Worm (Caenorhabditis elegans) whole organism, L4 larva: ENCODE measurements around the gene hpo-12.

Experiments used
- F10B5.3 ChIP-seq: sonication (generic microtip); optimal IDR thresholded peaks from 2 replicates; lab custom pipeline; 2016; ENCODE audit warnings: mild to moderate bottlenecking, missing genetic modification characterization, missing compliant biosample characterization
- F26F4.8 ChIP-seq: fragments of 200-800 bp; sonication (Bioruptor generic); conservative IDR thresholded peaks from 2 replicates; pipeline ENCODE4 v1.3.6; 2022; ENCODE audit warnings: missing genetic modification characterization, missing compliant biosample characterization
- F37D6.2 ChIP-seq: sonication (generic microtip); optimal IDR thresholded peaks from 2 replicates; lab custom pipeline; 2016; ENCODE audit warnings: mild to moderate bottlenecking, missing genetic modification characterization, missing compliant biosample characterization
- R02D3.7 ChIP-seq: fragments of 150-350 bp; sonication (generic microtip); optimal IDR thresholded peaks from 3 replicates; lab custom pipeline; 2014; ENCODE audit warnings: missing biosample characterization, missing genetic modification characterization
- T26A8.4 ChIP-seq: fragments of 200-800 bp; sonication (Bioruptor generic); IDR thresholded peaks from 2 replicates; pipeline ENCODE4 v1.3.6; 2022; ENCODE audit warnings: missing genetic modification characterization, missing compliant biosample characterization
- Y48G9A.11 ChIP-seq: fragments of 200-800 bp; sonication (Bioruptor generic); IDR thresholded peaks from 2 replicates; pipeline ENCODE4 v1.3.6; 2022; ENCODE audit warnings: missing genetic modification reagents, missing genetic modification characterization, missing compliant biosample characterization
- ZK337.2 ChIP-seq: fragments of 200-800 bp; sonication (Bioruptor generic); IDR thresholded peaks from 2 replicates; pipeline ENCODE4 v1.3.6; 2022; ENCODE audit warnings: missing genetic modification reagents, missing genetic modification characterization, missing compliant biosample characterization
- ama-1 ChIP-seq: fragments of 150-350 bp; optimal IDR thresholded peaks from 2 replicates; lab custom pipeline; 2014; ENCODE audit warnings: inconsistent platforms, mixed read lengths
- arid-1 ChIP-seq: fragments of 200-800 bp; sonication (Bioruptor generic); conservative IDR thresholded peaks from 2 replicates; pipeline ENCODE4 v1.3.6; 2022; ENCODE audit warnings: missing genetic modification reagents, missing genetic modification characterization, missing compliant biosample characterization
- ceh-32 ChIP-seq: sonication (generic microtip); optimal IDR thresholded peaks from 2 replicates; lab custom pipeline; 2016; ENCODE audit warnings: mild to moderate bottlenecking, missing genetic modification characterization, missing compliant biosample characterization; ENCODE audit not compliant: poor library complexity
- ceh-82 ChIP-seq: sonication (generic microtip); optimal IDR thresholded peaks from 2 replicates; lab custom pipeline; 2017; ENCODE audit warnings: missing biosample characterization, missing genetic modification characterization
- ces-1 ChIP-seq: fragments of 150-350 bp; sonication (generic microtip); optimal IDR thresholded peaks from 4 replicates; lab custom pipeline; 2014; ENCODE audit warnings: missing biosample characterization, missing genetic modification reagents, missing genetic modification characterization
- daf-8 ChIP-seq: fragments of 200-800 bp; sonication (Bioruptor generic); IDR thresholded peaks from 2 replicates; pipeline ENCODE4 v1.3.6; 2022; ENCODE audit warnings: missing genetic modification characterization, missing compliant biosample characterization
- dpl-1 ChIP-seq: fragments of 150-350 bp; optimal IDR thresholded peaks from 2 replicates; lab custom pipeline; 2014; ENCODE audit warnings: missing biosample characterization, missing genetic modification reagents, missing genetic modification characterization
- dve-1 ChIP-seq: sonication (generic microtip); optimal IDR thresholded peaks from 2 replicates; lab custom pipeline; 2017; ENCODE audit warnings: antibody characterized with exemption, mild to moderate bottlenecking, missing genetic modification characterization, missing compliant biosample characterization; ENCODE audit not compliant: insufficient read depth
- egl-27 ChIP-seq: sonication (generic microtip); optimal IDR thresholded peaks from 3 replicates; lab custom pipeline; 2017; ENCODE audit warnings: missing biosample characterization, missing genetic modification reagents, missing genetic modification characterization
- hmg-1.1 ChIP-seq: fragments of 200-800 bp; sonication (Bioruptor generic); IDR thresholded peaks from 2 replicates; pipeline ENCODE4 v1.3.6; 2022; ENCODE audit warnings: missing genetic modification reagents, missing genetic modification characterization, missing compliant biosample characterization
- jun-1 ChIP-seq: fragments of 150-350 bp; optimal IDR thresholded peaks from 2 replicates; lab custom pipeline; 2014; ENCODE audit warnings: missing biosample characterization, missing genetic modification reagents, missing genetic modification characterization
- lin-13 ChIP-seq: fragments of 150-350 bp; optimal IDR thresholded peaks from 2 replicates; lab custom pipeline; 2014; ENCODE audit warnings: missing biosample characterization, missing genetic modification reagents, missing genetic modification characterization
- lin-15B ChIP-seq: fragments of 150-350 bp; sonication (generic microtip); optimal IDR thresholded peaks from 3 replicates; lab custom pipeline; 2014; ENCODE audit warnings: missing biosample characterization, missing genetic modification characterization
- lir-3 ChIP-seq: sonication (generic microtip); optimal IDR thresholded peaks from 2 replicates; lab custom pipeline; 2016; ENCODE audit warnings: mild to moderate bottlenecking, missing genetic modification characterization, missing compliant biosample characterization
- lsy-2 ChIP-seq, 2 experiments: fragments of 150-350 bp in 1 of 2; sonication (generic microtip) in 1 of 2; optimal IDR thresholded peaks; 2 replicates each; lab custom pipeline; 2014 to 2017; ENCODE audit warnings: missing biosample characterization in 2 of 2, missing genetic modification characterization in 2 of 2
- mes-2 ChIP-seq: sonication (generic microtip); optimal IDR thresholded peaks from 2 replicates; lab custom pipeline; 2016; ENCODE audit warnings: missing genotype, mild to moderate bottlenecking, missing genetic modification characterization, missing compliant biosample characterization; ENCODE audit not compliant: poor library complexity, severe bottlenecking
- mxl-2 ChIP-seq: fragments of 200-800 bp; sonication (Bioruptor generic); conservative IDR thresholded peaks from 2 replicates; pipeline ENCODE4 v1.3.6; 2022; ENCODE audit warnings: missing genetic modification reagents, missing genetic modification characterization, missing compliant biosample characterization
- mxl-3 ChIP-seq: fragments of 200-800 bp; sonication (Bioruptor generic); optimal IDR thresholded peaks from 2 replicates; lab custom pipeline; 2018; ENCODE audit warnings: mild to moderate bottlenecking, missing genetic modification characterization, missing compliant biosample characterization
- nhr-102 ChIP-seq: sonication (generic microtip); optimal IDR thresholded peaks from 2 replicates; lab custom pipeline; 2016; ENCODE audit warnings: mild to moderate bottlenecking, missing genetic modification characterization, moderate library complexity, missing compliant biosample characterization
- nhr-11 ChIP-seq: fragments of 150-350 bp; optimal IDR thresholded peaks from 2 replicates; lab custom pipeline; 2014; ENCODE audit warnings: missing biosample characterization, missing genetic modification characterization
- pha-4 ChIP-seq, 2 experiments: fragments of 150-350 bp in 1 of 2; fragments of 200-800 bp in 1 of 2; sonication (Bioruptor generic) in 1 of 2; IDR thresholded peaks in 1 of 2; optimal IDR thresholded peaks in 1 of 2; 2 replicates each; pipeline versions ENCODE4 v1.3.6 to Lab custom; 2014 to 2022; ENCODE audit warnings: missing genetic modification characterization in 2 of 2, missing genetic modification reagents in 2 of 2, missing biosample characterization in 1 of 2, missing compliant biosample characterization in 1 of 2
- php-3 ChIP-seq: fragments of 200-800 bp; sonication (Bioruptor generic); IDR thresholded peaks from 2 replicates; pipeline ENCODE4 v1.3.6; 2022; ENCODE audit warnings: missing genetic modification reagents, missing genetic modification characterization, missing compliant biosample characterization
- pqm-1 ChIP-seq: sonication (generic microtip); optimal IDR thresholded peaks from 2 replicates; lab custom pipeline; 2017; ENCODE audit warnings: missing biosample characterization, missing genetic modification characterization
- rbr-2 ChIP-seq: sonication (generic microtip); optimal IDR thresholded peaks from 2 replicates; lab custom pipeline; 2016; ENCODE audit warnings: missing genotype, missing genetic modification characterization, missing compliant biosample characterization
- tag-97 ChIP-seq: fragments of 200-800 bp; sonication (Bioruptor generic); IDR thresholded peaks from 2 replicates; pipeline ENCODE4 v1.3.6; 2022; ENCODE audit warnings: missing genetic modification characterization, missing compliant biosample characterization
- zag-1 ChIP-seq: fragments of 150-350 bp; optimal IDR thresholded peaks from 2 replicates; lab custom pipeline; 2014; ENCODE audit warnings: missing biosample characterization, missing genetic modification characterization
- zfp-2 ChIP-seq: sonication (generic microtip); optimal IDR thresholded peaks from 2 replicates; lab custom pipeline; 2016; ENCODE audit warnings: mild to moderate bottlenecking, missing genetic modification characterization, missing compliant biosample characterization
- zip-2 ChIP-seq: fragments of 150-350 bp; optimal IDR thresholded peaks from 2 replicates; lab custom pipeline; 2014; ENCODE audit warnings: missing biosample characterization, missing genetic modification characterization
- ztf-11 ChIP-seq: fragments of 150-350 bp; optimal IDR thresholded peaks from 2 replicates; lab custom pipeline; 2014; ENCODE audit warnings: missing biosample characterization, missing genetic modification characterization
- ztf-7 ChIP-seq: fragments of 150-350 bp; optimal IDR thresholded peaks from 2 replicates; lab custom pipeline; 2014; ENCODE audit warnings: missing biosample characterization, missing genetic modification characterization

Gene hpo-12

DNA sequence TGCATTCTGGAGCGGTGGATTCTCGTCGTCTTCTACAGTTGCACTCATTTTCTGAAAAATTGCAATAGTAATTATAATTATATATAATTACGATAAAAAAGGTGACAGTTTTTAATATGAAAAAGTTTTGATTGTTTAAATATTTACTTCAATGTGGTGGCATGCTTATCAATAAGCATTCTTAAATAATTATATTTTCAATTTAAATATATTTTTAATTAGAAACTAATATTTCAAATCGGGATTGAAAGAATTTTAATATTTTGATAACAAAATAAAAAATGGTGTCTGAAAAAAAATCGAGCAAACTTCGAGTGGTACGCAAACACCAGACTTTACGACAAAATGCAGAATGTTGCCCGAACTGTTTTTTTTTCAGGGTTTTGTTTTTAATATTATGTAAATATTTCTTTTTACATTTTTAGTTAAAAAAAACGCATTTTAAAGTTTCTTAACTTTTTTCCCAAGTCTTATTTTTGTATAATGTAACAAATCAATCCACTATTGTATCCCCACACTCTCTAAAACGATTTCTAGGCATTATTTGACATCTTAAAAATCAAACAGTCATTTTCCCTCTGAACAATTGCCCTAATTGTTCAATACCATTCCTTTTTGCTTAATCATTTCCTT, 700 bp upstream of the hpo-12 start, which contains the start of the genes C42C1.12 and C42C1.19:
Gene C42C1.12 (minus strand): TSS at position 51 of the 633 bp plus-strand sequence.
Gene C42C1.19 (plus strand): TSS at position 583 of the 633 bp plus-strand sequence.
- TF ChIP-seq ceh-82 (tag; lab: Kevin White, UChicago) = no peak
- TF ChIP-seq F37D6.2 (tag; lab: Kevin White, UChicago) = no peak
- TF ChIP-seq lsy-2 (tag; optimal IDR thresholded peaks at IDR 0.05; lab: Kevin White, UChicago) = peak in 1 of 2 experiments; percentile 73
- TF ChIP-seq R02D3.7 (tag; lab: Kevin White, UChicago) = no peak
- peak; percentile 45 for TF ChIP-seq mes-2
- no peak for TF ChIP-seq zfp-2 (tag; lab: Kevin White, UChicago)
- TF ChIP-seq arid-1 (GFP tag; lab: Robert Waterston, UW) = no peak
- TF ChIP-seq mxl-2 (GFP tag; lab: Robert Waterston, UW) = no peak
- TF ChIP-seq nhr-11 = no peak
- no peak for TF ChIP-seq ztf-11 (tag; lab: Kevin White, UChicago)
- TF ChIP-seq nhr-102 (tag; lab: Kevin White, UChicago) = no peak
- TF ChIP-seq ces-1 (GFP tag; lab: Kevin White, UChicago) = no peak
- no peak for TF ChIP-seq ama-1 (lab: Kevin White, UChicago)
- no peak for TF ChIP-seq jun-1
- TF ChIP-seq dve-1 (tag; lab: Kevin White, UChicago) = peak; percentile 7
- TF ChIP-seq ceh-32 = no peak
- no peak for TF ChIP-seq daf-8 (GFP tag; lab: Robert Waterston, UW)
- no peak for TF ChIP-seq rbr-2 (tag; lab: Kevin White, UChicago)
- no peak for TF ChIP-seq tag-97 (GFP tag; lab: Robert Waterston, UW)
- no peak for TF ChIP-seq hmg-1.1
- TF ChIP-seq lir-3 (tag; lab: Kevin White, UChicago) = no peak
- TF ChIP-seq pqm-1 (tag; lab: Kevin White, UChicago) = no peak
- no peak for TF ChIP-seq zip-2 (tag; lab: Kevin White, UChicago)
- peak; percentile 53 for TF ChIP-seq dpl-1
- TF ChIP-seq ztf-7 = peak; percentile 73
- no peak for TF ChIP-seq Y48G9A.11 (GFP tag; lab: Robert Waterston, UW)
- no peak for TF ChIP-seq F26F4.8 (GFP tag; lab: Robert Waterston, UW)
- TF ChIP-seq, all 104 proteins: peak for 5

DNA sequence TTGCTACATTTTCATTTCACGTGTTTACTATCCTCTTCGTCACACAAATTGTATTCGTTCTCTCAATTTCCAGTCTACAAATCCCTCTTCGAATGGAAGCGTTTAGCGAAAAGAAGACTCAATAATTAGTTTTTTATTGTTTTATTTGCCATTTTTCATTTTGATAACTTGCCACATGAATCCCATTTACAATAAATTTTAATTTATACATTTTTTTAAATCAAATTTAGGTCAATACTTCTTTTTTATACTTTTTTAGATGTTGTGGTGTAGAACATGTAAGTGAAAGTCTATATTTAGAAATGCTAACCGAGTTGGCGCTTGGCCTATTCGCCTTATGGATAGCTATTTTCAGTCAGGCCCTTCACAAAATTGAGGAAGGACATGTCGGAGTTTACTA, 4.7 kb downstream of the hpo-12 start, which contains the start of gene erl-1:
Gene erl-1 (plus strand): TSS at position 301 of the 400 bp plus-strand sequence.
- no peak for TF ChIP-seq ceh-82 (tag; lab: Kevin White, UChicago)
- TF ChIP-seq lir-3 (tag; lab: Kevin White, UChicago) = no peak
- TF ChIP-seq egl-27 (tag; lab: Kevin White, UChicago) = no peak
- TF ChIP-seq lin-15B (tag; lab: Kevin White, UChicago) = no peak
- TF ChIP-seq mxl-3 = no peak
- no peak for TF ChIP-seq lsy-2 (tag; optimal IDR thresholded peaks at IDR 0.05; lab: Kevin White, UChicago)
- no peak for TF ChIP-seq zfp-2 (tag; lab: Kevin White, UChicago)
- TF ChIP-seq zag-1 (tag; lab: Kevin White, UChicago) = no peak
- TF ChIP-seq T26A8.4 (GFP tag; lab: Robert Waterston, UW) = no peak
- TF ChIP-seq ZK337.2 (GFP tag; lab: Robert Waterston, UW) = no peak
- TF ChIP-seq daf-8 (GFP tag; lab: Robert Waterston, UW) = no peak
- TF ChIP-seq php-3 = no peak
- TF ChIP-seq lin-13 (GFP tag; lab: Kevin White, UChicago) = no peak
- no peak for TF ChIP-seq pha-4 (GFP tag; IDR thresholded peaks at IDR 0.05; lab: Robert Waterston, UW)
- TF ChIP-seq pha-4 (tag; optimal IDR thresholded peaks at IDR 0.05; lab: Kevin White, UChicago) = no peak
- no peak for TF ChIP-seq F10B5.3 (tag; lab: Kevin White, UChicago)
- TF ChIP-seq ces-1 (GFP tag; lab: Kevin White, UChicago) = no peak
